Fruit fly (Drosophila melanogaster) whole organism, embryonic: ENCODE measurements around the gene CG11882.

Experiments used
- CG10267 ChIP-seq: fragments of 200-800 bp; sonication (Bioruptor generic); optimal IDR thresholded peaks from 2 replicates; lab custom pipeline; 2018; ENCODE audit warnings: missing biosample characterization, mild to moderate bottlenecking, missing genetic modification characterization, moderate library complexity
- CG13424 ChIP-seq: fragments of 200-800 bp; sonication (Bioruptor generic); optimal IDR thresholded peaks from 2 replicates; lab custom pipeline; 2019; ENCODE audit warnings: missing biosample characterization, mild to moderate bottlenecking, missing genetic modification characterization, moderate library complexity
- CG14050 ChIP-seq: fragments of 200-800 bp; sonication (Bioruptor generic); IDR thresholded peaks from 3 replicates; pipeline ENCODE4 v1.3.6; 2022; ENCODE audit warnings: missing biosample characterization, missing genetic modification characterization
- CG14667 ChIP-seq: fragments of 200-800 bp; sonication (Bioruptor generic); IDR thresholded peaks from 2 replicates; pipeline ENCODE4 v1.3.6; 2022; ENCODE audit warnings: missing biosample characterization, missing genetic modification characterization
- CG15514 ChIP-seq: fragments of 200-800 bp; sonication (Bioruptor generic); optimal IDR thresholded peaks from 3 replicates; lab custom pipeline; 2017; ENCODE audit warnings: missing biosample characterization, missing genetic modification characterization, mild to moderate bottlenecking, moderate library complexity, missing genetic modification reagents
- CG1603 ChIP-seq: fragments of 200-800 bp; sonication (Bioruptor generic); optimal IDR thresholded peaks from 2 replicates; lab custom pipeline; 2019; ENCODE audit warnings: missing biosample characterization, mild to moderate bottlenecking, missing genetic modification characterization, moderate library complexity
- CG16779 ChIP-seq: fragments of 200-800 bp; sonication (Bioruptor generic); IDR thresholded peaks from 2 replicates; pipeline ENCODE4 v1.3.6; 2022; ENCODE audit warnings: missing biosample characterization, missing genetic modification characterization
- CG18599 ChIP-seq: fragments of 200-800 bp; sonication (Bioruptor generic); optimal IDR thresholded peaks from 3 replicates; lab custom pipeline; 2017; ENCODE audit warnings: missing biosample characterization, missing genetic modification characterization, mild to moderate bottlenecking, moderate library complexity, missing genetic modification reagents
- CG18619 ChIP-seq: fragments of 200-800 bp; sonication (Bioruptor generic); optimal IDR thresholded peaks from 3 replicates; lab custom pipeline; 2017; ENCODE audit warnings: missing biosample characterization, mild to moderate bottlenecking, missing genetic modification characterization
- CG34376 ChIP-seq: fragments of 200-800 bp; sonication (Bioruptor generic); optimal IDR thresholded peaks from 2 replicates; lab custom pipeline; 2018; ENCODE audit warnings: missing biosample characterization, mild to moderate bottlenecking, missing genetic modification characterization
- CG4820 ChIP-seq: fragments of 200-800 bp; sonication (Bioruptor generic); optimal IDR thresholded peaks from 3 replicates; lab custom pipeline; 2016; ENCODE audit warnings: missing biosample characterization, missing genetic modification characterization
- CG6254 ChIP-seq: fragments of 200-800 bp; sonication (Bioruptor generic); optimal IDR thresholded peaks from 3 replicates; lab custom pipeline; 2017; ENCODE audit warnings: mild to moderate bottlenecking, missing biosample characterization, missing genetic modification reagents, missing genetic modification characterization
- CG7556 ChIP-seq: fragments of 200-800 bp; sonication (Bioruptor generic); optimal IDR thresholded peaks from 2 replicates; lab custom pipeline; 2017; ENCODE audit warnings: missing biosample characterization, mild to moderate bottlenecking, missing genetic modification characterization
- CG8281 ChIP-seq: fragments of 200-800 bp; sonication (Bioruptor generic); optimal IDR thresholded peaks from 2 replicates; lab custom pipeline; 2018; ENCODE audit warnings: missing biosample characterization, mild to moderate bottlenecking, missing genetic modification characterization, moderate library complexity
- Deaf1 ChIP-seq: fragments of 200-800 bp; optimal IDR thresholded peaks from 3 replicates; lab custom pipeline; 2019; ENCODE audit warnings: missing biosample characterization, mild to moderate bottlenecking, missing genetic modification characterization, moderate library complexity
- Ets97D ChIP-seq: fragments of 200-800 bp; sonication (Bioruptor generic); optimal IDR thresholded peaks from 3 replicates; lab custom pipeline; 2016; ENCODE audit warnings: missing biosample characterization, missing genetic modification characterization
- HHEX ChIP-seq: fragments of 200-800 bp; sonication (Bioruptor generic); optimal IDR thresholded peaks from 3 replicates; lab custom pipeline; 2017; ENCODE audit warnings: missing biosample characterization, mild to moderate bottlenecking, missing genetic modification characterization, missing genetic modification reagents
- Hmr ChIP-seq: fragments of 200-800 bp; sonication (Bioruptor generic); optimal IDR thresholded peaks from 3 replicates; lab custom pipeline; 2017; ENCODE audit warnings: mild to moderate bottlenecking, missing biosample characterization, missing genetic modification reagents, missing genetic modification characterization
- Med ChIP-seq: fragments of 200-800 bp; sonication (Bioruptor generic); peaks from one replicate; lab custom pipeline; 2016; ENCODE audit warnings: missing biosample characterization, missing genetic modification characterization, mild to moderate bottlenecking, inconsistent platforms, moderate library complexity
- Rfx ChIP-seq: fragments of 200-800 bp; sonication (Bioruptor generic); IDR thresholded peaks from 2 replicates; pipeline ENCODE4 v1.3.6; 2022; ENCODE audit warnings: missing biosample characterization, missing genetic modification characterization
- Sox100B ChIP-seq: fragments of 200-800 bp; sonication (Bioruptor generic); optimal IDR thresholded peaks from 3 replicates; lab custom pipeline; 2018; ENCODE audit warnings: missing biosample characterization, mild to moderate bottlenecking, missing genetic modification characterization
- abd-A ChIP-seq: fragments of 200-800 bp; sonication (Bioruptor generic); optimal IDR thresholded peaks from 3 replicates; lab custom pipeline; 2019; ENCODE audit warnings: missing biosample characterization, mild to moderate bottlenecking, missing genetic modification characterization, moderate library complexity
- bsh ChIP-seq, 2 experiments: fragments of 200-800 bp; sonication (Bioruptor generic); optimal IDR thresholded peaks; 2 replicates each; lab custom pipeline; 2017 to 2018; ENCODE audit warnings: mild to moderate bottlenecking in 2 of 2, missing biosample characterization in 2 of 2, missing genetic modification characterization in 2 of 2, moderate library complexity in 1 of 2
- chinmo ChIP-seq: fragments of 200-800 bp; sonication (Bioruptor generic); IDR thresholded peaks from 4 replicates; pipeline ENCODE4 v1.3.6; 2022; ENCODE audit warnings: missing biosample characterization, missing genetic modification characterization; ENCODE audit not compliant: partially characterized antibody
- crol ChIP-seq: fragments of 200-800 bp; sonication (Bioruptor generic); IDR thresholded peaks from 2 replicates; pipeline ENCODE4 v1.3.6; 2022; ENCODE audit warnings: missing biosample characterization, missing genetic modification characterization
- dmrt99B ChIP-seq: fragments of 200-800 bp; sonication (Bioruptor generic); optimal IDR thresholded peaks from 2 replicates; lab custom pipeline; 2018; ENCODE audit warnings: missing biosample characterization, mild to moderate bottlenecking, missing genetic modification characterization, moderate library complexity
- emc ChIP-seq: fragments of 200-800 bp; sonication (Bioruptor generic); optimal IDR thresholded peaks from 2 replicates; lab custom pipeline; 2016; ENCODE audit warnings: missing biosample characterization, missing genetic modification characterization
- ewg ChIP-seq: fragments of 200-800 bp; sonication (Bioruptor generic); optimal IDR thresholded peaks from 3 replicates; lab custom pipeline; 2017; ENCODE audit warnings: mild to moderate bottlenecking, missing biosample characterization, missing genetic modification reagents, missing genetic modification characterization
- exex ChIP-seq: fragments of 200-800 bp; sonication (Bioruptor generic); optimal IDR thresholded peaks from 4 replicates; lab custom pipeline; 2018; ENCODE audit warnings: missing biosample characterization, mild to moderate bottlenecking, missing genetic modification characterization, moderate library complexity
- fd102C ChIP-seq: fragments of 200-800 bp; sonication (Bioruptor generic); optimal IDR thresholded peaks from 2 replicates; lab custom pipeline; 2018; ENCODE audit warnings: missing biosample characterization, mild to moderate bottlenecking, missing genetic modification characterization, moderate library complexity
- lab ChIP-seq: fragments of 200-800 bp; sonication (Bioruptor generic); optimal IDR thresholded peaks from 3 replicates; lab custom pipeline; 2017; ENCODE audit warnings: missing biosample characterization, missing genetic modification characterization, mild to moderate bottlenecking, moderate library complexity, missing genetic modification reagents
- mirr ChIP-seq: fragments of 200-800 bp; sonication (Bioruptor generic); optimal IDR thresholded peaks from 3 replicates; lab custom pipeline; 2018; ENCODE audit warnings: missing biosample characterization, mild to moderate bottlenecking, missing genetic modification characterization
- oc ChIP-seq: fragments of 200-800 bp; sonication (Bioruptor generic); optimal IDR thresholded peaks from 2 replicates; lab custom pipeline; 2018; ENCODE audit warnings: missing biosample characterization, mild to moderate bottlenecking, missing genetic modification characterization, moderate library complexity
- row ChIP-seq: fragments of 200-800 bp; sonication (Bioruptor generic); IDR thresholded peaks from 3 replicates; pipeline ENCODE4 v1.3.6; 2022; ENCODE audit warnings: missing biosample characterization, missing genetic modification characterization
- sens ChIP-seq: fragments of 200-800 bp; sonication (Bioruptor generic); peaks from one replicate; lab custom pipeline; 2016; ENCODE audit warnings: missing biosample characterization, missing genetic modification characterization
- sisA ChIP-seq: fragments of 200-800 bp; sonication (Bioruptor generic); IDR thresholded peaks from 2 replicates; pipeline ENCODE4 v1.3.6; 2022; ENCODE audit warnings: missing biosample characterization, missing genetic modification characterization
- slbo ChIP-seq: fragments of 200-800 bp; sonication (Bioruptor generic); IDR thresholded peaks from 2 replicates; pipeline ENCODE4 v1.3.6; 2022; ENCODE audit warnings: missing biosample characterization, missing genetic modification characterization
- ttk ChIP-seq: fragments of 200-800 bp; sonication (Bioruptor generic); IDR thresholded peaks from 2 replicates; pipeline ENCODE4 v2.1.2; 2022; ENCODE audit warnings: missing biosample characterization, missing genetic modification characterization
- unpg ChIP-seq: fragments of 200-800 bp; sonication (Bioruptor generic); optimal IDR thresholded peaks from 3 replicates; lab custom pipeline; 2018; ENCODE audit warnings: missing biosample characterization, mild to moderate bottlenecking, missing genetic modification characterization, moderate library complexity
- wek ChIP-seq: fragments of 200-800 bp; sonication (Bioruptor generic); optimal IDR thresholded peaks from 3 replicates; lab custom pipeline; 2018; ENCODE audit warnings: missing biosample characterization, mild to moderate bottlenecking, missing genetic modification characterization, moderate library complexity

CG11882 gene

DNA sequence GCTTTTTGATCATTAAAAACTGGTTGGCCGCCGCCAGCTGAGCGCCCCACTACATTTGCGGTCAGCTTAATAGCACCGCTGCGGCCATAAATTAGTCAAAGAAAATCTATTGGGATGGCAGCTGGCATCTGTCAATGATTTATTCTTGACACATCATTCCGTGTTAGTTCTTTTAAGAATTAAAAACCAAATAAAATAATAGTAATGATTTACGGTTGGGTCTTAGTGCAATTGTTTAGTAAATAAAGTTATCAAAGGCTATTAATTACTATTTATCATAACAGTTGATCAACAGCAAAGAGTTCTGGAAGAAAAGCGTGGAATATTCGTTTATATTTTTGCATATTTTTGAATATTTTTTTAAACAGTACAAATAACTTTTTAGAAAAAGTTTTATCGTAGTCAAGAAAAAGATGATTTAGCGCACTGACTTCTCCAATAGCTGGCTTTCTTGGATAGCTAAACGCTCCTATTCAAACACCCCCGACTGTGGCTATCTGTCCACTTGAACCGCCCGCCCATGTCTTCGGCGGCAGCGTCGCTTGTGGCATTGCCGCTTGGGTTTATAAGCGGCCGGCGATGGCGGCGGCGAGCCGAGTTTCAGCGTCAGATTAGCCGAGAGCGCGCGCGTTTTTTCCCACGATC lies 49.1 kb upstream of the CG11882 start, which contains the start of gene CG14515 (continued):
- TF ChIP-seq Sox100B (GFP tag; lab: Kevin White, UChicago): peak; percentile 47

DNA sequence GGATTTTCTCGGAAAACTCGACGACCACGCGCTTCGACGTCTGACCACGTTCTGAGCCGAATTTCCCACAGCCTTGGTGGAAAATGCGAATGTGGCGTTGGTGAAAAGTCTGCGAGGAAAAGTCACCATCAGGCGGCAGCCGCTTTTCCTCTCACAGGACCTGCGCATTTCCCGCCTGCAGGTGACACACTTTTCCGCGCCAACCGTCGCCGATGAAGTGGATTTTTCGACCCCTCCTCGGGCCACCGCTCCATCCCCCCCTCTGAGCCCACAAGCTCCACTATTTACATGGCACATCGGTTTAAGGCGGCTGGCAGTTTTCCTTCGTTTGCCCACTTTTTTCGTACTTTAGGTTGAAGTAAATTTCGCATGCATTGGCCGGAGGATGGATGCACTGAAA lies 47.0 kb upstream of the CG11882 start, which contains the start of gene jus:
jus (minus strand) TSS at position 38 of the 400 bp plus-strand sequence.
- no peak for TF ChIP-seq Rfx (GFP tag; lab: Robert Waterston, UW)
- 0 out of 3 replicates have a peak, but pooled peaks have one; percentile 17 for TF ChIP-seq row (GFP tag; lab: Robert Waterston, UW)
- peak; percentile 9 for TF ChIP-seq CG18619 (GFP tag; lab: Kevin White, UChicago)
- TF ChIP-seq ewg (GFP tag; lab: Kevin White, UChicago): peak; percentile 76
- TF ChIP-seq CG18599: peak; percentile 18
- TF ChIP-seq sisA: no peak
- no peak for TF ChIP-seq mirr (GFP tag; lab: Kevin White, UChicago)
- TF ChIP-seq crol: peak; percentile 89
- peak; percentile 35 for TF ChIP-seq Hmr
- TF ChIP-seq chinmo (GFP tag; lab: Robert Waterston, UW): 0 out of 4 replicates have a peak, but pooled peaks have one; percentile 44
- peak; percentile 73 for TF ChIP-seq Deaf1 (tag; lab: Kevin White, UChicago)
- TF ChIP-seq CG7556 (GFP tag; lab: Kevin White, UChicago): peak; percentile 33
- peak; percentile 55 for TF ChIP-seq Med (GFP tag; lab: Kevin White, UChicago)
- TF ChIP-seq abd-A (tag; lab: Kevin White, UChicago): peak; percentile 14
- TF ChIP-seq CG15514 (GFP tag; lab: Kevin White, UChicago): peak; percentile 15
- TF ChIP-seq oc (tag; lab: Kevin White, UChicago): no peak
- TF ChIP-seq Ets97D (GFP tag; lab: Kevin White, UChicago): no peak
- 0 out of 2 replicates have a peak, but pooled peaks have one; percentile 45 for TF ChIP-seq CG16779 (GFP tag; lab: Robert Waterston, UW)

DNA sequence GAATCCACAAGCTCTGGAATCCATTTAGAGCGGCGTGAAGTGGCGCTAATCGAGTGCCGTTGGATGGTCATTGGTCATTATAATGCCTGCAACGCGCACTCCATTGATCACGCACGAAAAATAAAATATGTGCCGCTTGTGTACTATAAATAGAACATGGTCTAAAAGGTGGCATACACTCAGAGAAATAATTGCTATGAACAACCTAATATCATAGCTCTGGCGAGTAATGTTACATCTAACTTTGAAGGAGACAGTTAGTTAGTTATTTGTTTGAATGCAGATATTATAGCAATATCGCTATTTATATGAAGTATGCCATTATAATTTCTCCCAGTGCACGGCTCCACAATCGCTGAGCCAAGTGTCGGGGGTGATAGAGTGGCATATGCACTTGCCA lies 43.0 kb upstream of the CG11882 start:
- TF ChIP-seq HHEX (no peak), CG8281 (tag; lab: Kevin White, UChicago) (no peak), ttk (0 out of 2 replicates have a peak, but pooled peaks have one; percentile 7), CG34376 (GFP tag; lab: Kevin White, UChicago) (no peak), sens (GFP tag; lab: Kevin White, UChicago) (peak; percentile 68), CG14667 (no peak), lab (GFP tag; lab: Kevin White, UChicago) (no peak), slbo (0 out of 2 replicates have a peak, but pooled peaks have one; percentile 31), CG13424 (no peak), CG14050 (GFP tag; lab: Robert Waterston, UW) (no peak), fd102C (GFP tag; lab: Kevin White, UChicago) (no peak), emc (GFP tag; lab: Kevin White, UChicago) (no peak), CG1603 (tag; lab: Kevin White, UChicago) (peak; percentile 6), unpg (GFP tag; lab: Kevin White, UChicago) (no peak), dmrt99B (tag; lab: Kevin White, UChicago) (peak; percentile 6), CG6254 (GFP tag; lab: Kevin White, UChicago) (no peak), CG10267 (tag; lab: Kevin White, UChicago) (no peak), CG4820 (GFP tag; lab: Kevin White, UChicago) (no peak), exex (no peak), bsh (GFP tag; optimal IDR thresholded peaks at IDR 0.05; lab: Kevin White, UChicago) (no peak), Med (GFP tag; lab: Kevin White, UChicago) (peak; percentile 68), wek (no peak)
